Worm (Caenorhabditis elegans) whole organism, young adult: ENCODE results near the gene rab-28.

ENCODE experiments used
- B0261.1 ChIP-seq: sonication (generic microtip); optimal IDR thresholded peaks from 2 replicates; lab custom pipeline; 2016; ENCODE audit warnings: mild to moderate bottlenecking, missing genetic modification characterization, moderate library complexity, missing compliant biosample characterization
- F22D6.2 ChIP-seq: sonication (generic microtip); optimal IDR thresholded peaks from 2 replicates; lab custom pipeline; 2016; ENCODE audit warnings: mild to moderate bottlenecking, missing genetic modification characterization, missing compliant biosample characterization
- F55B11.4 ChIP-seq: sonication (generic microtip); optimal IDR thresholded peaks from 2 replicates; lab custom pipeline; 2016; ENCODE audit warnings: missing compliant biosample characterization, missing genetic modification characterization, borderline replicate concordance; ENCODE audit not compliant: insufficient read depth
- Y56A3A.18 ChIP-seq: fragments of 200-800 bp; sonication (Bioruptor generic); IDR thresholded peaks from 2 replicates; pipeline ENCODE4 v1.3.6; 2022; ENCODE audit warnings: missing genetic modification reagents, missing genetic modification characterization, missing compliant biosample characterization
- Y67H2A.10 ChIP-seq: fragments of 200-800 bp; sonication (Bioruptor generic); conservative IDR thresholded peaks from 2 replicates; pipeline ENCODE4 v1.3.6; 2022; ENCODE audit warnings: missing genetic modification reagents, missing genetic modification characterization, missing compliant biosample characterization
- Y79H2A.3 ChIP-seq: fragments of 200-800 bp; sonication (Bioruptor generic); conservative IDR thresholded peaks from 2 replicates; pipeline ENCODE4 v1.3.6; 2022; ENCODE audit warnings: missing genetic modification reagents, missing genetic modification characterization, missing compliant biosample characterization
- atf-7 ChIP-seq: sonication (generic microtip); optimal IDR thresholded peaks from 2 replicates; lab custom pipeline; 2017; ENCODE audit warnings: mild to moderate bottlenecking, missing genetic modification characterization, missing compliant biosample characterization
- let-607 ChIP-seq, 2 experiments: fragments of 200-800 bp in 1 of 2; sonication (Bioruptor generic) in 1 of 2; sonication (generic microtip) in 1 of 2; optimal IDR thresholded peaks; 2 replicates each; lab custom pipeline; 2016 to 2018; ENCODE audit warnings: mild to moderate bottlenecking in 2 of 2, missing compliant biosample characterization in 2 of 2, missing genetic modification characterization in 2 of 2, moderate library complexity in 2 of 2, missing genotype in 1 of 2
- lin-54 ChIP-seq: fragments of 200-800 bp; sonication (Bioruptor generic); optimal IDR thresholded peaks from 2 replicates; lab custom pipeline; 2018; ENCODE audit warnings: mild to moderate bottlenecking, missing genetic modification characterization, missing compliant biosample characterization
- pbrm-1 ChIP-seq: fragments of 200-800 bp; sonication (Bioruptor generic); IDR thresholded peaks from 2 replicates; pipeline ENCODE4 v1.3.6; 2022; ENCODE audit warnings: missing genetic modification reagents, missing genetic modification characterization, missing compliant biosample characterization
- snpc-4 ChIP-seq, 5 experiments: fragments of 150-350 bp in 1 of 5; sonication (generic microtip) in 4 of 5; optimal IDR thresholded peaks; 2 replicates each; lab custom pipeline; 2014 to 2018; ENCODE audit warnings: missing genetic modification characterization in 5 of 5, missing biosample characterization in 3 of 5, antibody characterized with exemption in 2 of 5, mild to moderate bottlenecking in 2 of 5, missing compliant biosample characterization in 2 of 5, missing genotype in 2 of 5, moderate library complexity in 2 of 5, missing genetic modification reagents in 1 of 5
- unc-130 ChIP-seq: sonication (generic microtip); optimal IDR thresholded peaks from 2 replicates; lab custom pipeline; 2016; ENCODE audit warnings: missing genetic modification reagents, missing genetic modification characterization, missing compliant biosample characterization
- unc-62 ChIP-seq: fragments of 150-350 bp; optimal IDR thresholded peaks from 2 replicates; lab custom pipeline; 2014; ENCODE audit warnings: missing biosample characterization, missing genetic modification reagents, missing genetic modification characterization

ce11 chrIV:9216437-9216836 lies 27.4 kb downstream of the rab-28 start:
- TF ChIP-seq Y67H2A.10 (GFP tag; lab: Robert Waterston, UW) (no peak), snpc-4 (GFP tag; optimal IDR thresholded peaks at IDR 0.05; lab: Kevin White, UChicago) (no peak), snpc-4 (tag; optimal IDR thresholded peaks at IDR 0.05; lab: Kevin White, UChicago) (no peak), unc-62 (GFP tag; lab: Kevin White, UChicago) (no peak), lin-54 (GFP tag; lab: Kevin White, UChicago) (no peak), B0261.1 (no peak), atf-7 (tag; lab: Kevin White, UChicago) (no peak), unc-130 (GFP tag; lab: Kevin White, UChicago) (no peak), pbrm-1 (GFP tag; lab: Robert Waterston, UW) (no peak), F22D6.2 (tag; lab: Kevin White, UChicago) (no peak), let-607 (tag; optimal IDR thresholded peaks at IDR 0.05; lab: Kevin White, UChicago) (no peak), F55B11.4 (tag; lab: Kevin White, UChicago) (no peak), Y79H2A.3 (GFP tag; lab: Robert Waterston, UW) (no peak), Y56A3A.18 (GFP tag; lab: Robert Waterston, UW) (no peak)
